Worm (Caenorhabditis elegans) whole organism, L4/young adult: ENCODE data around the gene icln-1.

Source experiments
- W03F9.2 ChIP-seq: fragments of 150-350 bp; optimal IDR thresholded peaks from 2 replicates; lab custom pipeline; 2014; ENCODE audit warnings: missing biosample characterization, missing genetic modification characterization
- dao-5 ChIP-seq: sonication (generic microtip); optimal IDR thresholded peaks from 2 replicates; lab custom pipeline; 2016; ENCODE audit warnings: missing genotype, missing genetic modification characterization, moderate library complexity, missing compliant biosample characterization
- him-1 ChIP-seq: sonication (generic microtip); optimal IDR thresholded peaks from 2 replicates; lab custom pipeline; 2016; ENCODE audit warnings: missing genotype, missing genetic modification reagents, missing genetic modification characterization, missing compliant biosample characterization

Gene icln-1

ce11 chrIV:9104071-9105016, 8.9 kb upstream of the icln-1 start, which contains the start of the genes C01F6.14 and fem-3:
Gene C01F6.14, minus strand, starts transcription at chrIV:9104121.
Gene fem-3, plus strand, starts transcription at chrIV:9104966.
- TF ChIP-seq W03F9.2 (tag; lab: Kevin White, UChicago) (no peak), dao-5 (tag; lab: Kevin White, UChicago) (no peak), him-1 (tag; lab: Kevin White, UChicago) (no peak)

ce11 chrIV:9100835-9101234, 5.4 kb upstream of the icln-1 start:
- no peak for TF ChIP-seq W03F9.2 (tag; lab: Kevin White, UChicago)
- TF ChIP-seq him-1 (tag; lab: Kevin White, UChicago): no peak
- no peak for TF ChIP-seq dao-5 (tag; lab: Kevin White, UChicago)

ce11 chrIV:9098942-9099341, 3.5 kb upstream of the icln-1 start, which contains the start of gene gldi-10:
Gene gldi-10, plus strand, starts transcription at chrIV:9099242.
- TF ChIP-seq W03F9.2 (tag; lab: Kevin White, UChicago) (no peak), dao-5 (tag; lab: Kevin White, UChicago) (no peak), him-1 (tag; lab: Kevin White, UChicago) (no peak)

- TF ChIP-seq dao-5 (tag; lab: Kevin White, UChicago) (no peak), him-1 (tag; lab: Kevin White, UChicago) (no peak), W03F9.2 (tag; lab: Kevin White, UChicago) (peak; percentile 52)
These were observed 867 bp upstream of the icln-1 start, which contains the start of the genes znf-706 and cpna-3 for ce11 chrIV:9096160-9096879. Gene znf-706, minus strand, starts transcription at chrIV:9096231. Gene cpna-3, plus strand, starts transcription at chrIV:9096842.

ce11 chrIV:9094356-9094755, 1.1 kb downstream of the icln-1 start, which contains the start of gene mrpl-42:
Gene mrpl-42, minus strand, starts transcription at chrIV:9094456.
- no peak for TF ChIP-seq W03F9.2 (tag; lab: Kevin White, UChicago)
- no peak for TF ChIP-seq him-1 (tag; lab: Kevin White, UChicago)
- TF ChIP-seq dao-5 (tag; lab: Kevin White, UChicago): no peak

ce11 chrIV:9093932-9094331, 1.5 kb downstream of the icln-1 start, which contains the start of gene lpl-1:
Gene lpl-1, minus strand, starts transcription at chrIV:9094032.
- no peak for TF ChIP-seq dao-5 (tag; lab: Kevin White, UChicago)
- TF ChIP-seq him-1 (tag; lab: Kevin White, UChicago): no peak
- no peak for TF ChIP-seq W03F9.2 (tag; lab: Kevin White, UChicago)

- no peak for TF ChIP-seq W03F9.2 (tag; lab: Kevin White, UChicago)
- TF ChIP-seq dao-5 (tag; lab: Kevin White, UChicago): no peak
- TF ChIP-seq him-1 (tag; lab: Kevin White, UChicago): peak; percentile 17
These were observed 3.4 kb downstream of the icln-1 start for ce11 chrIV:9092011-9092410.

- TF ChIP-seq W03F9.2 (tag; lab: Kevin White, UChicago) (no peak), him-1 (tag; lab: Kevin White, UChicago) (no peak), dao-5 (tag; lab: Kevin White, UChicago) (no peak)
These were observed 4.8 kb downstream of the icln-1 start for ce11 chrIV:9090538-9091195.

ce11 chrIV:9088294-9088693, 7.2 kb downstream of the icln-1 start, which contains the start of gene msa-1:
Gene msa-1, plus strand, starts transcription at chrIV:9088594.
- TF ChIP-seq W03F9.2 (tag; lab: Kevin White, UChicago) (no peak), him-1 (tag; lab: Kevin White, UChicago) (no peak), dao-5 (tag; lab: Kevin White, UChicago) (no peak)

- TF ChIP-seq W03F9.2 (tag; lab: Kevin White, UChicago) (no peak), dao-5 (tag; lab: Kevin White, UChicago) (no peak), him-1 (tag; lab: Kevin White, UChicago) (no peak)
These were observed 13.4 kb downstream of the icln-1 start, which contains the start of gene twk-8 for ce11 chrIV:9082055-9082454. Gene twk-8, plus strand, starts transcription at chrIV:9082355.

- TF ChIP-seq W03F9.2 (tag; lab: Kevin White, UChicago) (no peak), him-1 (tag; lab: Kevin White, UChicago) (no peak), dao-5 (tag; lab: Kevin White, UChicago) (no peak)
These were observed 15.3 kb downstream of the icln-1 start for ce11 chrIV:9080201-9080600.

ce11 chrIV:9079330-9079729, 16.1 kb downstream of the icln-1 start:
- TF ChIP-seq him-1 (tag; lab: Kevin White, UChicago) (no peak), dao-5 (tag; lab: Kevin White, UChicago) (no peak), W03F9.2 (tag; lab: Kevin White, UChicago) (no peak)
